Worm (Caenorhabditis elegans): Measurements from ENCODE around the gene sphk-1.

- TF ChIP-seq flt-1 (GFP tag; IDR thresholded peaks at IDR 0.05) (no peak), cog-1 (tag; optimal IDR thresholded peaks at IDR 0.05) (no peak)
Observed at ce11 chrII:8744555-8745448, 43.3 kb upstream of the sphk-1 start.

All from whole organism, midembryonic.